Worm (Caenorhabditis elegans) whole organism, L4 larva: ENCODE data around the gene nas-28.

ENCODE experiments used
- ceh-28 ChIP-seq: fragments of 150-350 bp; optimal IDR thresholded peaks from 2 replicates; lab custom pipeline; 2014; ENCODE audit warnings: missing biosample characterization, missing genetic modification reagents, missing genetic modification characterization
- lin-39 ChIP-seq: fragments of 150-350 bp; optimal IDR thresholded peaks from 2 replicates; lab custom pipeline; 2014; ENCODE audit warnings: missing biosample characterization, missing genetic modification reagents, missing genetic modification characterization
- unc-39 ChIP-seq: sonication (generic microtip); optimal IDR thresholded peaks from 2 replicates; lab custom pipeline; 2017; ENCODE audit warnings: missing biosample characterization, missing genetic modification characterization
- unc-62 ChIP-seq, 3 experiments: fragments of 150-350 bp in 1 of 3; sonication (generic microtip); optimal IDR thresholded peaks in 2 of 3; peaks in 1 of 3; 1 replicate in 1 of 3; 2 replicates in 2 of 3; lab custom pipeline; 2014 to 2017; ENCODE audit warnings: missing biosample characterization in 3 of 3, missing genetic modification characterization in 3 of 3, missing genetic modification reagents in 3 of 3, missing genotype in 1 of 3
- zag-1 ChIP-seq: fragments of 150-350 bp; optimal IDR thresholded peaks from 2 replicates; lab custom pipeline; 2014; ENCODE audit warnings: missing biosample characterization, missing genetic modification characterization

ce11 chrIII:6141532-6141931 is 41.5 kb downstream of the nas-28 start:
- TF ChIP-seq ceh-28: no peak
- TF ChIP-seq unc-62 (GFP tag; optimal IDR thresholded peaks at IDR 0.05 in 1 of 2; lab: Kevin White, UChicago): peak in 1 of 2 experiments; percentile 2
- no peak for TF ChIP-seq unc-62 (tag; optimal IDR thresholded peaks at IDR 0.05; lab: Kevin White, UChicago)
- TF ChIP-seq zag-1 (tag; lab: Kevin White, UChicago): no peak
- TF ChIP-seq unc-39 (tag; lab: Kevin White, UChicago): no peak
- TF ChIP-seq lin-39 (tag; lab: Kevin White, UChicago): no peak
